Worm (Caenorhabditis elegans) whole organism, L4/young adult: ENCODE results near the gene cki-2.

Experiments
- W03F9.2 ChIP-seq: fragments of 150-350 bp; optimal IDR thresholded peaks from 2 replicates; lab custom pipeline; 2014; ENCODE audit warnings: missing biosample characterization, missing genetic modification characterization
- him-1 ChIP-seq: sonication (generic microtip); optimal IDR thresholded peaks from 2 replicates; lab custom pipeline; 2016; ENCODE audit warnings: missing genotype, missing genetic modification reagents, missing genetic modification characterization, missing compliant biosample characterization

DNA sequence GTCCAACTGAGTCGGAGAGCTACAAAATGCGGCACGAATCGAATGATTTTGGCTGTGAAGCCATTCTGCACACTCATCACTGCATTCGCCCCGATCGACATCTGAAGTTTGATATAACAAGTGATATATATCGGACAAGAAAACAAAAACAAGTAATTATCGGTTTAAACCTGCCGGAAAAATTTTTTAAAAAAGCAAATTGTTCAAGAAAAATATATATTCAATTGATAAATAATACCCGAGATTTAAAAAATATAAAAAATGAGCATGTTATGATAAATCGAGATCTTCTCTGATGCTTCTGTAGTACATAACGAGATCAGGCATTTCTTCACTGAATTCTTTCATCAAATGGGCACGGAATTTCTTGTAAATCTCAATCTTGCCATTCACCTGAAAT lies 37.4 kb downstream of the cki-2 start, which contains the start of gene T09A5.5:
- TF ChIP-seq him-1, result no peak
- no peak for TF ChIP-seq W03F9.2 (tag; lab: Kevin White, UChicago)
